Worm (Caenorhabditis elegans): ENCODE measurements around the gene F57H12.6.

The F57H12.6 gene

DNA sequence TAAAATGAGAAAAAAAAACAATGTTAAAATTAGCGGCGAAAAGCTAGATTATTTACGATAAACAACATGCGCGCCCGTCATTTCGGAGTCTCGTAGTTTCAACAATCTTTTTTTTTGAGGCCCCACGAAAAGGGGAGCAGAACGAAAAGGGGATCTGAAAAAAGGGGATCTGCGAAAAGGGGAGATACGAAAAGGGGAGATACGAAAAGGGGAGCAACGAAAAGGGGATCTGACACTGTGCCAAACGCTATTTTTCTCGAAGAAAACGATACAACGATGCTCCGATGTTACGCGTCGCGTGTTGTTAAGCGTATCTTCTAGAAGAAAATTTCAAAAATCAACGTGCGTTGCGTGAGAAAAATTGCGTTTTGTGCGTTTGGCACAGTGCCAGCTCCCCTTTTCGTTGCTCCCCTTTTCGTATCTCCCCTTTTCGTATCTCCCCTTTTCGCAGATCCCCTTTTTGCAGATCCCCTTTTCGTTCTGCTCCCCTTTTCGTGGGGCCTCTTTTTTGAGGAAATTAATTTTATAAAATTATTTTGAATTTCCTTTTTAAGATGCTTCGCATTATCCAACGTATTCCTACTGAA is 39.7 kb upstream of the F57H12.6 start, which contains the start of gene C26B2.7:
C26B2.7 (plus strand) TSS at position 549 of the 587 bp plus-strand sequence.
- TF ChIP-seq snu-23 (GFP tag; optimal IDR thresholded peaks at IDR 0.05) (peak; percentile 82), grh-1 (GFP tag; IDR thresholded peaks at IDR 0.05) (0 out of 2 replicates have a peak, but pooled peaks have one; percentile 27), unc-86 (tag; optimal IDR thresholded peaks at IDR 0.05) (peak; percentile 84), pax-3 (tag; optimal IDR thresholded peaks at IDR 0.05) (peak; percentile 76), nhr-20 (tag; optimal IDR thresholded peaks at IDR 0.05) (peak; percentile 83), lin-14 (GFP tag; optimal IDR thresholded peaks at IDR 0.05) (peak; percentile 81), xbp-1 (tag; optimal IDR thresholded peaks at IDR 0.05) (peak; percentile 84), fkh-10 (GFP tag; optimal IDR thresholded peaks at IDR 0.05) (peak; percentile 47), skn-1 (tag; optimal IDR thresholded peaks at IDR 0.05) (peak; percentile 34), vab-15 (tag; optimal IDR thresholded peaks at IDR 0.05) (peak; percentile 76), ceh-88 (GFP tag; IDR thresholded peaks at IDR 0.05) (peak; percentile 86), isw-1 (GFP tag; IDR thresholded peaks at IDR 0.05) (peak; percentile 81), fkh-8 (tag; optimal IDR thresholded peaks at IDR 0.05) (peak; percentile 75), tbx-2 (tag; optimal IDR thresholded peaks at IDR 0.05) (peak; percentile 76), lin-15B (tag; optimal IDR thresholded peaks at IDR 0.05) (peak; percentile 36), egl-13 (tag; optimal IDR thresholded peaks at IDR 0.05) (peak; percentile 86), dpl-1 (GFP tag; optimal IDR thresholded peaks at IDR 0.05) (peak; percentile 69 to 85 (median 81)), mab-9 (GFP tag; IDR thresholded peaks at IDR 0.05) (peak; percentile 64; the same call in 1 of the 2 replicates), dsc-1 (tag; optimal IDR thresholded peaks at IDR 0.05) (peak; percentile 83), nhr-90 (tag; optimal IDR thresholded peaks at IDR 0.05; ENCODE audit: poor library complexity) (peak; percentile 82), swsn-7 (tag; optimal IDR thresholded peaks at IDR 0.05) (peak; percentile 81), nhr-77 (tag; optimal IDR thresholded peaks at IDR 0.05) (peak; percentile 33), lin-35 (GFP tag; optimal IDR thresholded peaks at IDR 0.05) (peak; percentile 76 to 89), hlh-4 (tag; optimal IDR thresholded peaks at IDR 0.05) (peak; percentile 7), C04F5.9 (tag; optimal IDR thresholded peaks at IDR 0.05) (peak; percentile 54), ztf-11 (tag; optimal IDR thresholded peaks at IDR 0.05) (peak in 1 of 2 experiments; percentile 94), nhr-47 (tag; optimal IDR thresholded peaks at IDR 0.05) (peak; percentile 88), Y116A8C.19 (tag; optimal IDR thresholded peaks at IDR 0.05; ENCODE audit: borderline replicate concordance) (peak; percentile 28), rnt-1 (tag; optimal IDR thresholded peaks at IDR 0.05) (peak; percentile 95), efl-1 (optimal IDR thresholded peaks at IDR 0.05) (peak; percentile 69 to 82), efl-1 (GFP tag; optimal IDR thresholded peaks at IDR 0.05 in 1 of 2) (peak; percentile 83 to 98), lsy-2 (tag; optimal IDR thresholded peaks at IDR 0.05) (peak; percentile 69 to 80), lin-13 (GFP tag; optimal IDR thresholded peaks at IDR 0.05) (peak; percentile 22), irx-1 (tag; optimal IDR thresholded peaks at IDR 0.05) (peak; percentile 22), sox-4 (tag; optimal IDR thresholded peaks at IDR 0.05) (peak; percentile 83), jun-1 (tag; optimal IDR thresholded peaks at IDR 0.05) (peak; percentile 44), nhr-71 (tag; optimal IDR thresholded peaks at IDR 0.05) (peak; percentile 88), nhr-19 (GFP tag; conservative IDR thresholded peaks at IDR 0.05) (peak; percentile 85), ceh-90 (tag; optimal IDR thresholded peaks at IDR 0.05) (peak; percentile 53), blmp-1 (tag; optimal IDR thresholded peaks at IDR 0.05) (peak; percentile 31), mep-1 (tag; optimal IDR thresholded peaks at IDR 0.05) (peak; percentile 22), C16A3.4 (tag; optimal IDR thresholded peaks at IDR 0.05) (peak; percentile 41), mdl-1 (tag; optimal IDR thresholded peaks at IDR 0.05) (peak in 1 of 2 experiments; percentile 52), ceh-82 (tag; optimal IDR thresholded peaks at IDR 0.05) (peak; percentile 47 to 82 (median 50)), elt-2 (tag; optimal IDR thresholded peaks at IDR 0.05) (peak; percentile 5), unc-98 (GFP tag; IDR thresholded peaks at IDR 0.05) (peak; percentile 76), lir-3 (tag; optimal IDR thresholded peaks at IDR 0.05; ENCODE audit: poor library complexity) (peak; percentile 88), fkh-4 (tag; optimal IDR thresholded peaks at IDR 0.05; ENCODE audit: borderline replicate concordance) (peak; percentile 48), ceh-8 (GFP tag; optimal IDR thresholded peaks at IDR 0.05) (peak; percentile 37), ceh-63 (GFP tag; optimal IDR thresholded peaks at IDR 0.05) (peak; percentile 54), nhr-85 (tag) (peak; percentile 67)

Measured in whole organism, L1 larva.